Fruit fly (Drosophila melanogaster) whole organism, prepupa: ENCODE results near the gene CG42676.
A peak's percentile ranks its signal among the peaks of the same experiment; 100 is the strongest.

Source experiments
- Blimp-1 ChIP-seq: fragments of 200-800 bp; sonication (Bioruptor generic); optimal IDR thresholded peaks from 3 replicates; lab custom pipeline; 2017; ENCODE audit warnings: missing biosample characterization, missing genetic modification characterization, mild to moderate bottlenecking, moderate library complexity, missing genetic modification reagents
- CG10669 ChIP-seq: fragments of 200-800 bp; sonication (Bioruptor generic); optimal IDR thresholded peaks from 3 replicates; lab custom pipeline; 2018; ENCODE audit warnings: missing biosample characterization, mild to moderate bottlenecking, missing genetic modification characterization, moderate library complexity
- CG11762 ChIP-seq: fragments of 200-800 bp; sonication (Bioruptor generic); optimal IDR thresholded peaks from 3 replicates; lab custom pipeline; 2016; ENCODE audit warnings: missing biosample characterization, missing genetic modification characterization; ENCODE audit not compliant: insufficient read depth
- CG15336 ChIP-seq: fragments of 200-800 bp; sonication (Bioruptor generic); IDR thresholded peaks from 2 replicates; pipeline ENCODE4 v1.3.6; 2022; ENCODE audit warnings: missing biosample characterization, missing genetic modification characterization
- CG1621 ChIP-seq: fragments of 200-800 bp; sonication (Bioruptor generic); optimal IDR thresholded peaks from 3 replicates; lab custom pipeline; 2018; ENCODE audit warnings: missing biosample characterization, mild to moderate bottlenecking, missing genetic modification characterization
- CG31627 ChIP-seq: fragments of 200-800 bp; sonication (Bioruptor generic); optimal IDR thresholded peaks from 3 replicates; lab custom pipeline; 2016; ENCODE audit warnings: missing biosample characterization, missing genetic modification characterization
- CG32006 ChIP-seq: fragments of 200-800 bp; sonication (Bioruptor generic); optimal IDR thresholded peaks from 3 replicates; lab custom pipeline; 2017; ENCODE audit warnings: missing biosample characterization, mild to moderate bottlenecking, missing genetic modification characterization
- CG34406 ChIP-seq: fragments of 200-800 bp; sonication (Bioruptor generic); optimal IDR thresholded peaks from 3 replicates; lab custom pipeline; 2016; ENCODE audit warnings: missing biosample characterization, missing genetic modification characterization
- CG3919 ChIP-seq: fragments of 200-800 bp; sonication (Bioruptor generic); optimal IDR thresholded peaks from 3 replicates; lab custom pipeline; 2016; ENCODE audit warnings: missing biosample characterization, missing genetic modification characterization
- CG4318 ChIP-seq: fragments of 200-800 bp; sonication (Bioruptor generic); optimal IDR thresholded peaks from 3 replicates; lab custom pipeline; 2017; ENCODE audit warnings: missing biosample characterization, mild to moderate bottlenecking, missing genetic modification characterization
- CG6163 ChIP-seq: fragments of 200-800 bp; sonication (Bioruptor generic); IDR thresholded peaks from 3 replicates; pipeline ENCODE4 v1.3.6; 2022; ENCODE audit warnings: missing biosample characterization, missing genetic modification characterization
- CG6276 ChIP-seq: fragments of 200-800 bp; sonication (Bioruptor generic); optimal IDR thresholded peaks from 2 replicates; lab custom pipeline; 2017; ENCODE audit warnings: missing biosample characterization, mild to moderate bottlenecking, missing genetic modification characterization
- CG6792 ChIP-seq: fragments of 200-800 bp; sonication (Bioruptor generic); optimal IDR thresholded peaks from 3 replicates; lab custom pipeline; 2016; ENCODE audit warnings: missing biosample characterization, missing genetic modification characterization
- CG6808 ChIP-seq: fragments of 200-800 bp; sonication (Bioruptor generic); optimal IDR thresholded peaks from 3 replicates; lab custom pipeline; 2017; ENCODE audit warnings: missing biosample characterization, missing genetic modification characterization, mild to moderate bottlenecking, moderate library complexity, missing genetic modification reagents
- CG6854 ChIP-seq: fragments of 200-800 bp; sonication (Bioruptor generic); optimal IDR thresholded peaks from 2 replicates; lab custom pipeline; 2017; ENCODE audit warnings: missing biosample characterization, mild to moderate bottlenecking, missing genetic modification characterization
- CG8119 ChIP-seq: fragments of 200-800 bp; sonication (Bioruptor generic); IDR thresholded peaks from 3 replicates; pipeline ENCODE4 v1.3.6; 2022; ENCODE audit warnings: missing biosample characterization, missing genetic modification characterization
- CG8632 ChIP-seq: fragments of 200-800 bp; sonication (Bioruptor generic); optimal IDR thresholded peaks from 3 replicates; lab custom pipeline; 2016; ENCODE audit warnings: missing biosample characterization, missing genetic modification characterization
- Eip75B ChIP-seq: fragments of 200-800 bp; sonication (Bioruptor generic); optimal IDR thresholded peaks from 3 replicates; lab custom pipeline; 2016; ENCODE audit warnings: missing biosample characterization, missing genetic modification characterization
- Eip78C ChIP-seq: fragments of 200-800 bp; sonication (Bioruptor generic); peaks from one replicate; lab custom pipeline; 2016; ENCODE audit warnings: missing biosample characterization, missing genetic modification characterization
- Eip93F ChIP-seq: fragments of 200-800 bp; sonication (Bioruptor generic); optimal IDR thresholded peaks from 2 replicates; lab custom pipeline; 2016; ENCODE audit warnings: missing biosample characterization, mild to moderate bottlenecking, missing genetic modification characterization
- Ets21C ChIP-seq: fragments of 200-800 bp; sonication (Bioruptor generic); optimal IDR thresholded peaks from 3 replicates; lab custom pipeline; 2016; ENCODE audit warnings: missing biosample characterization, missing genetic modification characterization
- Ets96B ChIP-seq: fragments of 200-800 bp; optimal IDR thresholded peaks from 2 replicates; lab custom pipeline; 2019; ENCODE audit warnings: missing biosample characterization, mild to moderate bottlenecking, missing genetic modification characterization, moderate library complexity
- Gug ChIP-seq: fragments of 200-800 bp; sonication (Bioruptor generic); IDR thresholded peaks from 2 replicates; pipeline ENCODE4 v1.3.6; 2022; ENCODE audit warnings: missing biosample characterization, missing genetic modification characterization
- Hr38 ChIP-seq: sonication (Bioruptor generic); optimal IDR thresholded peaks from 2 replicates; lab custom pipeline; 2016; ENCODE audit warnings: missing biosample characterization, missing genetic modification characterization
- Hr39 ChIP-seq: fragments of 200-800 bp; sonication (Bioruptor generic); optimal IDR thresholded peaks from 2 replicates; lab custom pipeline; 2016; ENCODE audit warnings: missing biosample characterization, missing genetic modification characterization
- Hr4 ChIP-seq: fragments of 200-800 bp; sonication (Bioruptor generic); optimal IDR thresholded peaks from 3 replicates; lab custom pipeline; 2016; ENCODE audit warnings: missing biosample characterization, missing genetic modification characterization
- OdsH ChIP-seq: fragments of 200-800 bp; sonication (Bioruptor generic); optimal IDR thresholded peaks from 3 replicates; lab custom pipeline; 2016; ENCODE audit warnings: missing biosample characterization, missing genetic modification characterization
- Smox ChIP-seq: fragments of 200-800 bp; sonication (Bioruptor generic); optimal IDR thresholded peaks from 3 replicates; lab custom pipeline; 2016; ENCODE audit warnings: missing biosample characterization, missing genetic modification characterization
- Sox102F ChIP-seq: fragments of 200-800 bp; sonication (Bioruptor generic); optimal IDR thresholded peaks from 2 replicates; lab custom pipeline; 2016; ENCODE audit warnings: missing biosample characterization, mild to moderate bottlenecking, missing genetic modification characterization
- Sox15 ChIP-seq: fragments of 200-800 bp; sonication (Bioruptor generic); optimal IDR thresholded peaks from 3 replicates; lab custom pipeline; 2016; ENCODE audit warnings: missing biosample characterization, missing genetic modification characterization
- achi ChIP-seq: fragments of 200-800 bp; sonication (Bioruptor generic); optimal IDR thresholded peaks from 3 replicates; lab custom pipeline; 2016; ENCODE audit warnings: missing biosample characterization, missing genetic modification characterization
- dsx ChIP-seq: fragments of 200-800 bp; optimal IDR thresholded peaks from 3 replicates; lab custom pipeline; 2019; ENCODE audit warnings: missing biosample characterization, mild to moderate bottlenecking, missing genetic modification characterization, moderate library complexity; ENCODE audit not compliant: poor library complexity, severe bottlenecking
- eg ChIP-seq: fragments of 200-800 bp; sonication (Bioruptor generic); IDR thresholded peaks from 3 replicates; pipeline ENCODE4 v1.3.6; 2022; ENCODE audit warnings: missing biosample characterization, missing genetic modification characterization
- fkh ChIP-seq: fragments of 200-800 bp; sonication (Bioruptor generic); optimal IDR thresholded peaks from 3 replicates; lab custom pipeline; 2017; ENCODE audit warnings: missing biosample characterization, mild to moderate bottlenecking, missing genetic modification characterization, moderate library complexity
- pdm3 ChIP-seq: fragments of 200-800 bp; sonication (Bioruptor generic); optimal IDR thresholded peaks from 3 replicates; lab custom pipeline; 2016; ENCODE audit warnings: missing biosample characterization, missing genetic modification characterization
- salr ChIP-seq, 2 experiments: fragments of 200-800 bp; sonication (Bioruptor generic); optimal IDR thresholded peaks; 3 replicates each; lab custom pipeline; 2016 to 2018; ENCODE audit warnings: missing biosample characterization in 2 of 2, missing genetic modification characterization in 2 of 2, mild to moderate bottlenecking in 1 of 2
- ss ChIP-seq, 2 experiments: fragments of 200-800 bp; sonication (Bioruptor generic); optimal IDR thresholded peaks; 2 replicates in 1 of 2; 3 replicates in 1 of 2; lab custom pipeline; 2017 to 2018; ENCODE audit warnings: mild to moderate bottlenecking in 2 of 2, missing biosample characterization in 2 of 2, missing genetic modification characterization in 2 of 2, moderate library complexity in 1 of 2
- svp ChIP-seq: fragments of 200-800 bp; sonication (Bioruptor generic); peaks from one replicate; lab custom pipeline; 2016; ENCODE audit warnings: missing biosample characterization, missing genetic modification characterization
- topi ChIP-seq: fragments of 200-800 bp; sonication (Bioruptor generic); optimal IDR thresholded peaks from 3 replicates; lab custom pipeline; 2016; ENCODE audit warnings: missing biosample characterization, missing genetic modification characterization
- vri ChIP-seq: fragments of 200-800 bp; sonication (Bioruptor generic); optimal IDR thresholded peaks from 3 replicates; lab custom pipeline; 2016; ENCODE audit warnings: missing biosample characterization, mild to moderate bottlenecking, missing genetic modification characterization

The CG42676 gene

DNA sequence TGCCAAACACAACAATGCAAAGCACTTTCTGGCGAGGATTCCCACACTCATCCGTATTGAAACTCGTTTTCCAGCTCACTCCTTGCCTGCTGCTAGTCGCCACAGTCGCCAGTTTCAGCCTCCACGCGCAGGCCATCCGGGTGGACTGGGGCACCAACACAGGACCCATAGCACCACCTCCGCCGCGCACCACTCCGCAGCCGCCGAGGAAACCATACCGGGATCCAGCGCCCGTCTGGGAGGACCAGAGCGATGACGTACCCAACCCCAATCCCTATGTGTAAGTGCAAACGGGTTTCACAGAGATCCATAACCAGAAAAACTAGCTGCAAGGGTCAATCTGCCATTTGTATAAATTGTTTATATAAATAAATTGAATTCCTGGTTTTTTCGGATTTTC, 18.2 kb downstream of the CG42676 start:
- TF ChIP-seq pdm3 (no peak), CG10669 (no peak), eg (GFP tag; lab: Robert Waterston, UW) (0 out of 3 replicates have a peak, but pooled peaks have one; percentile 21), salr (GFP tag; optimal IDR thresholded peaks at IDR 0.05; lab: Kevin White, UChicago) (no peak), CG4318 (GFP tag; lab: Kevin White, UChicago) (no peak), topi (no peak), CG11762 (no peak), ss (GFP tag; optimal IDR thresholded peaks at IDR 0.05; lab: Kevin White, UChicago) (peak; percentile 26 to 54), CG6276 (GFP tag; lab: Kevin White, UChicago) (no peak), dsx (peak; percentile 9), fkh (GFP tag; lab: Kevin White, UChicago) (no peak), Gug (GFP tag; lab: Robert Waterston, UW) (no peak), CG1621 (peak; percentile 87), OdsH (no peak)

dm6 chr3L:1822365-1822764, 19.5 kb downstream of the CG42676 start:
- peak; percentile 21 for TF ChIP-seq CG6808 (GFP tag; lab: Kevin White, UChicago)
- peak in 1 of 2 experiments; percentile 5 for TF ChIP-seq salr (GFP tag; optimal IDR thresholded peaks at IDR 0.05; lab: Kevin White, UChicago)
- TF ChIP-seq ss (GFP tag; optimal IDR thresholded peaks at IDR 0.05; lab: Kevin White, UChicago) = peak in 1 of 2 experiments; percentile 70
- peak; percentile 59 for TF ChIP-seq CG6854 (GFP tag; lab: Kevin White, UChicago)
- TF ChIP-seq Hr38 (GFP tag; lab: Kevin White, UChicago) = no peak

DNA sequence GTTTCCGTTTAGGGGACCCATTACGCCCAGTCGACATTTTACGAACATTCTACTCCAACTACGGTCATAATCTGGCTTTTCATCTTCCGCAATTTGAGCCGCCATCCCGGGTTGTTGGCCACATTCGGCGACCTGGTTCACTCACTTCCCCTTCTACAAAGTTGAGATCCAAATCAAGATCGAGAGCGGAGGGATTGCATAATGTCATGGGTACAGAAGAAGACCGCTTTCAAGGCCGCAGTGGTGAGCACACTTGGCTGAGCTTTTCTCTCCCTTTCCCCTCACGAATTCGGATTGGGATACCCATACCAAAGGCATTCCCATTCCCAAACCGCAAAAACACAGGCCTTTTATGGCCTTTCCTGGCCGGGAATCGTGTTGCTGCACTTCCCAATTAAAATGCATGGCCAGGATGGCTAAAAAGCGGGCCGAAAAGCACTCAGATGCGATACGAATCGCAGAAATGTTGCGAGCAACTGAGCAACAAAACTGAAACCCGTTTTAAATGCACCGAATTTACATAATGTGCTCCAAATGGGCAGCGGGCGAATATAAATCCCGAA, 25.0 kb downstream of the CG42676 start:
- TF ChIP-seq Blimp-1 (GFP tag; lab: Kevin White, UChicago) (peak; percentile 58), ss (GFP tag; optimal IDR thresholded peaks at IDR 0.05; lab: Kevin White, UChicago) (peak in 1 of 2 experiments; percentile 20), dsx (peak; percentile 6), CG31627 (GFP tag; lab: Kevin White, UChicago) (no peak), Smox (no peak), Sox102F (GFP tag; lab: Kevin White, UChicago) (no peak), fkh (GFP tag; lab: Kevin White, UChicago) (no peak), Eip78C (GFP tag; lab: Kevin White, UChicago) (peak; percentile 52), Hr4 (GFP tag; lab: Kevin White, UChicago) (no peak), CG6854 (GFP tag; lab: Kevin White, UChicago) (peak; percentile 67), CG6792 (GFP tag; lab: Kevin White, UChicago) (no peak), pdm3 (no peak), CG8632 (GFP tag; lab: Kevin White, UChicago) (no peak), CG8119 (GFP tag; lab: Robert Waterston, UW) (no peak), CG6163 (GFP tag; lab: Robert Waterston, UW) (peak; percentile 54; the same call in 2 of the 3 replicates), CG15336 (no peak), CG1621 (peak; percentile 22), Ets96B (tag; lab: Kevin White, UChicago) (no peak), vri (peak; percentile 93), Ets21C (GFP tag; lab: Kevin White, UChicago) (no peak), CG3919 (GFP tag; lab: Kevin White, UChicago) (no peak), CG10669 (no peak), Eip75B (GFP tag; lab: Kevin White, UChicago) (peak; percentile 32), Hr39 (GFP tag; lab: Kevin White, UChicago) (peak; percentile 10), CG34406 (GFP tag; lab: Kevin White, UChicago) (no peak), svp (GFP tag; lab: Kevin White, UChicago) (no peak), Eip93F (GFP tag; lab: Kevin White, UChicago) (no peak), CG6276 (GFP tag; lab: Kevin White, UChicago) (no peak), achi (no peak), Sox15 (GFP tag; lab: Kevin White, UChicago) (no peak), CG32006 (GFP tag; lab: Kevin White, UChicago) (no peak)
- TF ChIP-seq, all 60 proteins: peak for 10
